Worm (Caenorhabditis elegans): ENCODE results near the gene msp-33.

ce11 chrII:4918501-4919021 is 26.1 kb upstream of the msp-33 start:
- TF ChIP-seq scrt-1 (GFP tag; IDR thresholded peaks at IDR 0.05) (no peak), ets-7 (tag; optimal IDR thresholded peaks at IDR 0.05) (no peak), ama-1 (optimal IDR thresholded peaks at IDR 0.05) (no peak), hmbx-1 (tag; optimal IDR thresholded peaks at IDR 0.05) (no peak), flt-1 (GFP tag; IDR thresholded peaks at IDR 0.05) (no peak)

Data from whole organism, early embryonic.